Fruit fly (Drosophila melanogaster) whole organism, wandering third instar larva: ENCODE data around the gene CG33287.

ENCODE experiments used
- Abd-B ChIP-seq: fragments of >200 bp; optimal IDR thresholded peaks from 2 replicates; lab custom pipeline; 2017; ENCODE audit warnings: missing biosample characterization, missing genetic modification characterization
- CG32264 ChIP-seq: fragments of 200-800 bp; sonication (Bioruptor generic); optimal IDR thresholded peaks from 2 replicates; lab custom pipeline; 2016; ENCODE audit warnings: missing biosample characterization, missing genetic modification characterization
- CG9705 ChIP-seq: fragments of 200-800 bp; sonication (Bioruptor generic); optimal IDR thresholded peaks from 2 replicates; lab custom pipeline; 2018; ENCODE audit warnings: missing biosample characterization, mild to moderate bottlenecking, missing genetic modification characterization
- CrebA ChIP-seq: fragments of 200-800 bp; sonication (Bioruptor generic); optimal IDR thresholded peaks from 2 replicates; lab custom pipeline; 2016; ENCODE audit warnings: missing biosample characterization, mild to moderate bottlenecking, missing genetic modification characterization, borderline replicate concordance
- Dfd ChIP-seq: fragments of >200 bp; optimal IDR thresholded peaks from 2 replicates; lab custom pipeline; 2017; ENCODE audit warnings: missing biosample characterization, missing genetic modification characterization
- Dif ChIP-seq: fragments of 200-275, 200-300 bp; sonication (Bioruptor generic); optimal IDR thresholded peaks from 2 replicates; lab custom pipeline; 2018; ENCODE audit warnings: missing biosample characterization, missing genetic modification characterization; ENCODE audit not compliant: partially characterized antibody
- GATAd ChIP-seq: sonication (Bioruptor generic); optimal IDR thresholded peaks from 2 replicates; lab custom pipeline; 2016; ENCODE audit warnings: missing biosample characterization, missing genetic modification characterization
- HLH106 ChIP-seq: fragments of 200-800 bp; optimal IDR thresholded peaks from 3 replicates; lab custom pipeline; 2019; ENCODE audit warnings: missing biosample characterization, mild to moderate bottlenecking, missing genetic modification characterization, moderate library complexity
- Hnf4 ChIP-seq: fragments of 200-800 bp; sonication (Bioruptor generic); optimal IDR thresholded peaks from 2 replicates; lab custom pipeline; 2016; ENCODE audit warnings: missing biosample characterization, mild to moderate bottlenecking, missing genetic modification characterization
- Hr78 ChIP-seq: fragments of >200 bp; optimal IDR thresholded peaks from 2 replicates; lab custom pipeline; 2017; ENCODE audit warnings: missing biosample characterization, missing genetic modification characterization
- Hr83 ChIP-seq: fragments of 200-300 bp; sonication (Bioruptor generic); optimal IDR thresholded peaks from 2 replicates; lab custom pipeline; 2016; ENCODE audit warnings: missing biosample characterization, mild to moderate bottlenecking, missing genetic modification characterization, moderate library complexity; ENCODE audit not compliant: poor library complexity, severe bottlenecking
- Jra ChIP-seq: sonication (Bioruptor generic); optimal IDR thresholded peaks from 2 replicates; lab custom pipeline; 2016; ENCODE audit warnings: missing biosample characterization, missing genetic modification characterization
- Mio ChIP-seq: sonication (Bioruptor generic); optimal IDR thresholded peaks from 2 replicates; lab custom pipeline; 2016; ENCODE audit warnings: missing biosample characterization, missing genetic modification characterization
- Myc ChIP-seq: fragments of >200 bp; optimal IDR thresholded peaks from 2 replicates; lab custom pipeline; 2017
- N ChIP-seq: fragments of >200 bp; optimal IDR thresholded peaks from 2 replicates; lab custom pipeline; 2018; ENCODE audit warnings: missing biosample characterization, missing external identifiers, missing genetic modification characterization
- OdsH ChIP-seq: fragments of 200-800 bp; sonication (Bioruptor generic); optimal IDR thresholded peaks from 2 replicates; lab custom pipeline; 2016; ENCODE audit warnings: missing biosample characterization, mild to moderate bottlenecking, missing genetic modification characterization
- Rel ChIP-seq, 2 experiments: fragments of 200-800 bp; sonication (Bioruptor generic) in 1 of 2; optimal IDR thresholded peaks; 2 replicates in 1 of 2; 3 replicates in 1 of 2; lab custom pipeline; 2016 to 2019; ENCODE audit warnings: mild to moderate bottlenecking in 2 of 2, missing biosample characterization in 2 of 2, missing genetic modification characterization in 2 of 2, moderate library complexity in 1 of 2
- Sp1 ChIP-seq: fragments of 200-800 bp; sonication (Bioruptor generic); optimal IDR thresholded peaks from 3 replicates; lab custom pipeline; 2019; ENCODE audit warnings: missing biosample characterization, mild to moderate bottlenecking, missing genetic modification characterization, moderate library complexity
- Vsx2 ChIP-seq: fragments of 200-300, 225-300 bp; sonication (Bioruptor generic); optimal IDR thresholded peaks from 2 replicates; lab custom pipeline; 2018; ENCODE audit warnings: missing biosample characterization, missing genetic modification characterization; ENCODE audit not compliant: partially characterized antibody
- br ChIP-seq: fragments of 200-800 bp; sonication (Bioruptor generic); optimal IDR thresholded peaks from 2 replicates; lab custom pipeline; 2016; ENCODE audit warnings: missing biosample characterization, missing genetic modification characterization
- brk ChIP-seq: fragments of 200-800 bp; sonication (Bioruptor generic); optimal IDR thresholded peaks from 2 replicates; lab custom pipeline; 2016; ENCODE audit warnings: missing biosample characterization, mild to moderate bottlenecking, missing genetic modification characterization
- dl ChIP-seq, 2 experiments: fragments of 175-275, 200-275 bp in 1 of 2; fragments of 200-275 bp in 1 of 2; sonication (Bioruptor generic); optimal IDR thresholded peaks; lab custom pipeline; 2018; ENCODE audit warnings: mild to moderate bottlenecking in 2 of 2, missing biosample characterization in 2 of 2, missing genetic modification characterization in 2 of 2, moderate library complexity in 2 of 2; ENCODE audit not compliant: partially characterized antibody in 2 of 2, insufficient read depth in 1 of 2
- dmrt93B ChIP-seq: fragments of 200-800 bp; sonication (Bioruptor generic); optimal IDR thresholded peaks from 2 replicates; lab custom pipeline; 2018; ENCODE audit warnings: missing biosample characterization, mild to moderate bottlenecking, missing genetic modification characterization
- dsf ChIP-seq: sonication (Bioruptor generic); optimal IDR thresholded peaks from 2 replicates; lab custom pipeline; 2016; ENCODE audit warnings: missing biosample characterization, missing genetic modification characterization, borderline replicate concordance
- ey ChIP-seq: fragments of 200-800 bp; sonication (Bioruptor generic); optimal IDR thresholded peaks from 2 replicates; lab custom pipeline; 2016; ENCODE audit warnings: missing biosample characterization, missing genetic modification characterization
- foxo ChIP-seq, 2 experiments: fragments of 200-800 bp; sonication (Bioruptor generic); optimal IDR thresholded peaks; 2 replicates in 1 of 2; 3 replicates in 1 of 2; lab custom pipeline; 2016 to 2017; ENCODE audit warnings: missing biosample characterization in 2 of 2, missing genetic modification characterization in 2 of 2
- fru ChIP-seq: fragments of 200-800 bp; sonication (Bioruptor generic); optimal IDR thresholded peaks from 3 replicates; lab custom pipeline; 2016; ENCODE audit warnings: missing biosample characterization, mild to moderate bottlenecking, missing genetic modification characterization
- h ChIP-seq: fragments of 200-800 bp; sonication (Bioruptor generic); optimal IDR thresholded peaks from 3 replicates; lab custom pipeline; 2016; ENCODE audit warnings: missing biosample characterization, mild to moderate bottlenecking, missing genetic modification characterization
- jim ChIP-seq: fragments of 175-275, 200-325 bp; sonication (Bioruptor generic); optimal IDR thresholded peaks from 2 replicates; lab custom pipeline; 2016; ENCODE audit warnings: missing biosample characterization, mild to moderate bottlenecking, missing genetic modification characterization
- lola ChIP-seq: fragments of >200 bp; optimal IDR thresholded peaks from 2 replicates; lab custom pipeline; 2017; ENCODE audit warnings: missing biosample characterization, missing genetic modification characterization
- pan ChIP-seq: fragments of >200 bp; optimal IDR thresholded peaks from 2 replicates; lab custom pipeline; 2017
- psq ChIP-seq: fragments of 200-800 bp; sonication (Bioruptor generic); optimal IDR thresholded peaks from 3 replicates; lab custom pipeline; 2017; ENCODE audit warnings: missing biosample characterization, mild to moderate bottlenecking, missing genetic modification characterization, moderate library complexity
- rgr ChIP-seq: fragments of 200-800 bp; sonication (Bioruptor generic); optimal IDR thresholded peaks from 3 replicates; lab custom pipeline; 2016; ENCODE audit warnings: missing biosample characterization, mild to moderate bottlenecking, missing genetic modification characterization
- sage ChIP-seq: fragments of 200-800 bp; sonication (Bioruptor generic); optimal IDR thresholded peaks from 2 replicates; lab custom pipeline; 2016; ENCODE audit warnings: missing biosample characterization, mild to moderate bottlenecking, missing genetic modification characterization
- sv ChIP-seq: fragments of 200-800 bp; sonication (Bioruptor generic); optimal IDR thresholded peaks from 3 replicates; lab custom pipeline; 2016; ENCODE audit warnings: missing biosample characterization, missing genetic modification characterization
- tai ChIP-seq: sonication (Bioruptor generic); optimal IDR thresholded peaks from 2 replicates; lab custom pipeline; 2016; ENCODE audit warnings: missing biosample characterization, missing genetic modification characterization
- usp ChIP-seq: fragments of >200 bp; optimal IDR thresholded peaks from 2 replicates; lab custom pipeline; 2017; ENCODE audit warnings: missing biosample characterization, missing genetic modification characterization
- woc ChIP-seq: sonication (Bioruptor generic); optimal IDR thresholded peaks from 2 replicates; lab custom pipeline; 2016; ENCODE audit warnings: missing biosample characterization, mild to moderate bottlenecking, missing genetic modification characterization

The CG33287 gene

DNA sequence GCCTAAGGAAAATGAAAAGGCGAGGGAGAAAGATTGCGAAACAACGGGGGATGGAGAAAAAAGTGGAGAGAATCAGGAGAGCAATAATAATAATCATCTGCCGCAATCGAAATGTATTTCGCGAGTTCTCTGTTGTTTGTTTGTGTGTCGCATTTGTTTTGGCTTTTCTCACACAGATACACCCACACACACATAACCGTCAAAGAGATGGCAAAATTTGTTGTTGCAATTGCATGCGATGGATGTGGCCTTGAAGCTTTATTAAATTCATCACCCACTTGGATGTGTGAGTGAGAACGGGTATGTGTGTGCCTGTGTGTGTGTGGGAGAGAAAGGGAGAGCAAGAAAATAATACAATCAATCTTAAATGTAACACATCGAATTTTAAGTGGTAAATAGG lies 41.2 kb upstream of the CG33287 start:
- TF ChIP-seq CrebA (GFP tag; lab: Kevin White, UChicago) (no peak), Dif (GFP tag; lab: Kevin White, UChicago) (peak; percentile 37), foxo (GFP tag; optimal IDR thresholded peaks at IDR 0.05; lab: Kevin White, UChicago) (no peak), Dfd (GFP tag; lab: Kevin White, UChicago) (no peak), CG9705 (GFP tag; lab: Kevin White, UChicago) (no peak), Hr78 (GFP tag; lab: Kevin White, UChicago) (no peak), CG32264 (GFP tag; lab: Kevin White, UChicago) (no peak), ey (GFP tag; lab: Kevin White, UChicago) (no peak), GATAd (GFP tag; lab: Kevin White, UChicago) (no peak), Sp1 (GFP tag; lab: Kevin White, UChicago) (no peak), usp (no peak), jim (GFP tag; lab: Kevin White, UChicago) (no peak), N (GFP tag; lab: Kevin White, UChicago) (peak; percentile 17), Jra (GFP tag; lab: Kevin White, UChicago) (peak; percentile 49), Hnf4 (no peak), tai (GFP tag; lab: Kevin White, UChicago) (no peak), Hr83 (no peak), HLH106 (tag; lab: Kevin White, UChicago) (no peak), dl (GFP tag; optimal IDR thresholded peaks at IDR 0.05; lab: Kevin White, UChicago; ENCODE audit: insufficient read depth in 1 of 2, partially characterized antibody in 2 of 2) (peak; percentile 8 to 15), fru (GFP tag; lab: Kevin White, UChicago) (no peak), dmrt93B (GFP tag; lab: Kevin White, UChicago) (no peak), Abd-B (GFP tag; lab: Kevin White, UChicago) (no peak), rgr (GFP tag; lab: Kevin White, UChicago) (no peak), woc (GFP tag; lab: Kevin White, UChicago) (no peak), dsf (GFP tag; lab: Kevin White, UChicago) (no peak), sage (GFP tag; lab: Kevin White, UChicago) (peak; percentile 30), sv (GFP tag; lab: Kevin White, UChicago) (no peak), br (GFP tag; lab: Kevin White, UChicago) (no peak), brk (peak; percentile 22), lola (GFP tag; lab: Kevin White, UChicago) (no peak), pan (no peak), Myc (lab: Kevin White, UChicago) (no peak), Rel (GFP tag; optimal IDR thresholded peaks at IDR 0.05; lab: Kevin White, UChicago) (no peak), Rel (tag; optimal IDR thresholded peaks at IDR 0.05; lab: Kevin White, UChicago) (peak; percentile 71), OdsH (GFP tag; lab: Kevin White, UChicago) (no peak), psq (GFP tag; lab: Kevin White, UChicago) (peak; percentile 76), Vsx2 (GFP tag; lab: Kevin White, UChicago) (no peak), h (peak; percentile 37), Mio (GFP tag; lab: Kevin White, UChicago) (no peak)

DNA sequence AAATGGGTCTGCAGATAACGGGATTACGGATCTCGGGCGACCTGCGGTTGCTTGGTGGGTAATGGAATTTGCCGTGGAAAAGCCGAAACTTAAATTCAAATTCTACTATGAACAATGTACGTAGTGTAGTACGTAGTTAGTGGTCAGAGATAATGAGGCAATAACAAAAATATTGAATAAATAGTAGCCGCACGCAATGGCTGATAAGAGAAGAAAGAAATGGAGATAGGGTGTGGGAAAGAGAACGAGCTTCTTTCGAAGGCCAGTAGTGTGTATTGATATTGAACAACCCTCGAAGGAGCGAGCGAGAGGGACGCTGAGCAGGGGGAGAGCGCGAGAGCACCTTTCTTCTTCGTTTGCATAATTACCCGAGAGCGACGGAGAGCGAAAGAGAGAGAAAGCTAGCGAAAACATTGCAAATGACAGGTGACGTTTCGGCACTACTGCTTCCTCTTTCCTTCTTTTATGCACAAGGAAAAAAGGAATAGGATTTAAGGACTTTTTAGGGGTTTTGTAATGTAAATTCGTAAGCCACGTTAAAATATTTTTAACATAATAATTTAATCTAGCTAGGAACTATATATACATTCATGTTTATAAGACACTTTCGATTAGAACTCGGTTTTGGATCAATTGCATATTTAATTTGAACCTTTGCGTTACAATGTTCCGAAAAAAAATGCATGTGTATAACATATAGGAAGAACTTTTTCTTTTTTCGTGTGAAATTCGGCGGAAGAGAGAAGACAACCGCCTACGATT lies 40.6 kb upstream of the CG33287 start:
- no peak for TF ChIP-seq Hr78 (GFP tag; lab: Kevin White, UChicago)
- TF ChIP-seq pan: no peak
- TF ChIP-seq Vsx2 (GFP tag; lab: Kevin White, UChicago): no peak
- no peak for TF ChIP-seq dmrt93B (GFP tag; lab: Kevin White, UChicago)
- TF ChIP-seq rgr (GFP tag; lab: Kevin White, UChicago): peak; percentile 23
- no peak for TF ChIP-seq jim (GFP tag; lab: Kevin White, UChicago)
- TF ChIP-seq GATAd (GFP tag; lab: Kevin White, UChicago): no peak
- peak; percentile 17 for TF ChIP-seq ey (GFP tag; lab: Kevin White, UChicago)
- no peak for TF ChIP-seq OdsH (GFP tag; lab: Kevin White, UChicago)
- TF ChIP-seq woc (GFP tag; lab: Kevin White, UChicago): peak; percentile 22
- TF ChIP-seq Hnf4: no peak
- TF ChIP-seq Dif (GFP tag; lab: Kevin White, UChicago): peak; percentile 85
- no peak for TF ChIP-seq lola (GFP tag; lab: Kevin White, UChicago)
- TF ChIP-seq Abd-B (GFP tag; lab: Kevin White, UChicago): no peak
- no peak for TF ChIP-seq Sp1 (GFP tag; lab: Kevin White, UChicago)
- TF ChIP-seq dl (GFP tag; optimal IDR thresholded peaks at IDR 0.05; lab: Kevin White, UChicago; ENCODE audit: insufficient read depth in 1 of 2, partially characterized antibody in 2 of 2): peak; percentile 61 to 65
- TF ChIP-seq sage (GFP tag; lab: Kevin White, UChicago): no peak
- peak in 1 of 2 experiments; percentile 10 for TF ChIP-seq foxo (GFP tag; optimal IDR thresholded peaks at IDR 0.05; lab: Kevin White, UChicago)
